Worm (Caenorhabditis elegans) whole organism, young adult: ENCODE data around the gene dpy-20.

ENCODE experiments used
- F10E7.11 ChIP-seq: sonication (generic microtip); optimal IDR thresholded peaks from 2 replicates; lab custom pipeline; 2017; ENCODE audit warnings: mild to moderate bottlenecking, missing genetic modification characterization, moderate library complexity, missing compliant biosample characterization
- F37B4.10 ChIP-seq: fragments of 200-800 bp; sonication (Bioruptor generic); IDR thresholded peaks from 2 replicates; pipeline ENCODE4 v1.3.6; 2022; ENCODE audit warnings: missing genetic modification characterization, missing compliant biosample characterization
- F57A8.1 ChIP-seq: fragments of 200-800 bp; sonication (Bioruptor generic); optimal IDR thresholded peaks from 2 replicates; lab custom pipeline; 2018; ENCODE audit warnings: mild to moderate bottlenecking, missing genetic modification characterization, moderate library complexity, missing compliant biosample characterization
- K12H6.12 ChIP-seq: fragments of 200-800 bp; sonication (Bioruptor generic); optimal IDR thresholded peaks from 2 replicates; lab custom pipeline; 2018; ENCODE audit warnings: mild to moderate bottlenecking, missing genetic modification characterization, missing compliant biosample characterization
- Y56A3A.18 ChIP-seq: fragments of 200-800 bp; sonication (Bioruptor generic); IDR thresholded peaks from 2 replicates; pipeline ENCODE4 v1.3.6; 2022; ENCODE audit warnings: missing genetic modification reagents, missing genetic modification characterization, missing compliant biosample characterization
- Y79H2A.3 ChIP-seq: fragments of 200-800 bp; sonication (Bioruptor generic); conservative IDR thresholded peaks from 2 replicates; pipeline ENCODE4 v1.3.6; 2022; ENCODE audit warnings: missing genetic modification reagents, missing genetic modification characterization, missing compliant biosample characterization
- ZK185.1 ChIP-seq: sonication (generic microtip); optimal IDR thresholded peaks from 2 replicates; lab custom pipeline; 2016; ENCODE audit warnings: mild to moderate bottlenecking, missing genetic modification characterization, missing compliant biosample characterization; ENCODE audit not compliant: poor library complexity, severe bottlenecking
- aptf-2 ChIP-seq: fragments of 200-800 bp; sonication (Bioruptor generic); conservative IDR thresholded peaks from 2 replicates; pipeline ENCODE4 v1.3.6; 2022; ENCODE audit warnings: missing genetic modification reagents, missing genetic modification characterization, missing compliant biosample characterization
- atf-7 ChIP-seq: sonication (generic microtip); optimal IDR thresholded peaks from 2 replicates; lab custom pipeline; 2017; ENCODE audit warnings: mild to moderate bottlenecking, missing genetic modification characterization, missing compliant biosample characterization
- attf-3 ChIP-seq: fragments of 200-800 bp; sonication (Bioruptor generic); conservative IDR thresholded peaks from 2 replicates; pipeline ENCODE4 v1.3.6; 2022; ENCODE audit warnings: missing genetic modification reagents, missing genetic modification characterization, missing compliant biosample characterization
- attf-5 ChIP-seq: fragments of 200-800 bp; sonication (Bioruptor generic); optimal IDR thresholded peaks from 2 replicates; lab custom pipeline; 2018; ENCODE audit warnings: mild to moderate bottlenecking, missing genetic modification characterization, missing compliant biosample characterization
- bed-2 ChIP-seq: fragments of 200-800 bp; sonication (Bioruptor generic); IDR thresholded peaks from 2 replicates; pipeline ENCODE4 v1.3.6; 2022; ENCODE audit warnings: missing genetic modification reagents, missing genetic modification characterization, missing compliant biosample characterization
- cebp-1 ChIP-seq, 2 experiments: fragments of 200-800 bp in 1 of 2; sonication (Bioruptor generic) in 1 of 2; sonication (generic microtip) in 1 of 2; IDR thresholded peaks in 1 of 2; optimal IDR thresholded peaks in 1 of 2; 2 replicates each; pipeline versions ENCODE4 v1.3.6 to Lab custom; 2017 to 2022; ENCODE audit warnings: missing compliant biosample characterization in 2 of 2, missing genetic modification characterization in 2 of 2, mild to moderate bottlenecking in 1 of 2, missing genetic modification reagents in 1 of 2, moderate library complexity in 1 of 2
- ceh-100 ChIP-seq: fragments of 200-800 bp; sonication (Bioruptor generic); IDR thresholded peaks from 2 replicates; pipeline ENCODE4 v1.3.6; 2022; ENCODE audit warnings: missing genetic modification reagents, missing genetic modification characterization, missing compliant biosample characterization
- chd-7 ChIP-seq: sonication (generic microtip); optimal IDR thresholded peaks from 2 replicates; lab custom pipeline; 2016; ENCODE audit warnings: mild to moderate bottlenecking, missing genetic modification characterization, moderate library complexity, missing compliant biosample characterization
- dox-1 ChIP-seq: fragments of 200-800 bp; sonication (Bioruptor generic); IDR thresholded peaks from 2 replicates; pipeline ENCODE4 v1.3.6; 2022; ENCODE audit warnings: missing genetic modification reagents, missing genetic modification characterization, missing compliant biosample characterization
- dpl-1 ChIP-seq: fragments of 150-350 bp; optimal IDR thresholded peaks from 2 replicates; lab custom pipeline; 2014; ENCODE audit warnings: missing biosample characterization, missing genetic modification reagents, missing genetic modification characterization
- egl-44 ChIP-seq: fragments of 200-800 bp; sonication (Bioruptor generic); IDR thresholded peaks from 2 replicates; pipeline ENCODE4 v1.3.6; 2022; ENCODE audit warnings: missing genetic modification reagents, missing genetic modification characterization, missing compliant biosample characterization
- hmg-1.2 ChIP-seq: fragments of 200-800 bp; sonication (Bioruptor generic); IDR thresholded peaks from 2 replicates; pipeline ENCODE4 v1.3.6; 2022; ENCODE audit warnings: missing genetic modification reagents, missing genetic modification characterization, missing compliant biosample characterization
- hmg-20 ChIP-seq: fragments of 200-800 bp; sonication (Bioruptor generic); IDR thresholded peaks from 2 replicates; pipeline ENCODE4 v1.3.6; 2022; ENCODE audit warnings: missing genetic modification reagents, missing genetic modification characterization, missing compliant biosample characterization
- let-526 ChIP-seq: fragments of 200-800 bp; sonication (Bioruptor generic); IDR thresholded peaks from 2 replicates; pipeline ENCODE4 v1.3.6; 2022; ENCODE audit warnings: missing genetic modification reagents, missing genetic modification characterization, missing compliant biosample characterization
- lin-35 ChIP-seq, 3 experiments: fragments of 150-350 bp in 2 of 3; sonication (generic microtip) in 1 of 3; optimal IDR thresholded peaks; 2 replicates each; lab custom pipeline; 2014 to 2018; ENCODE audit warnings: missing biosample characterization in 3 of 3, missing genetic modification characterization in 3 of 3, missing genetic modification reagents in 3 of 3
- lin-40 ChIP-seq: sonication (generic microtip); optimal IDR thresholded peaks from 2 replicates; lab custom pipeline; 2016; ENCODE audit warnings: missing genetic modification characterization, mild to moderate bottlenecking, missing compliant biosample characterization, missing genotype, missing genetic modification reagents
- lin-54 ChIP-seq: fragments of 200-800 bp; sonication (Bioruptor generic); optimal IDR thresholded peaks from 2 replicates; lab custom pipeline; 2018; ENCODE audit warnings: mild to moderate bottlenecking, missing genetic modification characterization, missing compliant biosample characterization
- lir-1 ChIP-seq: fragments of 200-800 bp; sonication (Bioruptor generic); conservative IDR thresholded peaks from 2 replicates; pipeline ENCODE4 v1.3.6; 2022; ENCODE audit warnings: missing genetic modification reagents, missing genetic modification characterization, missing compliant biosample characterization
- lsl-1 ChIP-seq: fragments of 200-800 bp; sonication (Bioruptor generic); optimal IDR thresholded peaks from 2 replicates; lab custom pipeline; 2018; ENCODE audit warnings: mild to moderate bottlenecking, missing genetic modification characterization, moderate library complexity, missing compliant biosample characterization
- madf-3 ChIP-seq: fragments of 200-800 bp; sonication (Bioruptor generic); IDR thresholded peaks from 2 replicates; pipeline ENCODE4 v1.3.6; 2022; ENCODE audit warnings: missing genetic modification reagents, missing genetic modification characterization, missing compliant biosample characterization
- mcd-1 ChIP-seq: fragments of 200-800 bp; sonication (Bioruptor generic); IDR thresholded peaks from 2 replicates; pipeline ENCODE4 v1.3.6; 2022; ENCODE audit warnings: missing genetic modification reagents, missing genetic modification characterization, missing compliant biosample characterization
- mel-28 ChIP-seq: sonication (generic microtip); optimal IDR thresholded peaks from 2 replicates; lab custom pipeline; 2016; ENCODE audit warnings: borderline replicate concordance, mild to moderate bottlenecking, missing genetic modification characterization, missing compliant biosample characterization
- mxl-1 ChIP-seq: sonication (generic microtip); optimal IDR thresholded peaks from 2 replicates; lab custom pipeline; 2016; ENCODE audit warnings: missing genetic modification characterization, missing compliant biosample characterization
- nfya-1 ChIP-seq: sonication (generic microtip); optimal IDR thresholded peaks from 2 replicates; lab custom pipeline; 2017; ENCODE audit warnings: antibody characterized with exemption, missing compliant biosample characterization, missing genetic modification characterization, borderline replicate concordance; ENCODE audit not compliant: insufficient read depth
- nfya-2 ChIP-seq: fragments of 200-800 bp; sonication (Bioruptor generic); IDR thresholded peaks from 2 replicates; pipeline ENCODE4 v1.3.6; 2022; ENCODE audit warnings: missing genetic modification reagents, missing genetic modification characterization, missing compliant biosample characterization
- nfyb-1 ChIP-seq: fragments of 200-800 bp; sonication (Bioruptor generic); IDR thresholded peaks from 2 replicates; pipeline ENCODE4 v1.3.6; 2022; ENCODE audit warnings: missing genetic modification reagents, missing genetic modification characterization, missing compliant biosample characterization
- nhr-80 ChIP-seq: sonication (generic microtip); optimal IDR thresholded peaks from 2 replicates; lab custom pipeline; 2016; ENCODE audit warnings: missing genetic modification characterization, missing compliant biosample characterization
- nhr-90 ChIP-seq: sonication (generic microtip); optimal IDR thresholded peaks from 2 replicates; lab custom pipeline; 2016; ENCODE audit warnings: missing genotype, mild to moderate bottlenecking, missing genetic modification characterization, missing compliant biosample characterization
- rcor-1 ChIP-seq: fragments of 200-800 bp; sonication (Bioruptor generic); IDR thresholded peaks from 2 replicates; pipeline ENCODE4 v1.3.6; 2022; ENCODE audit warnings: missing genetic modification reagents, missing genetic modification characterization, missing compliant biosample characterization
- rec-8 ChIP-seq, 2 experiments: sonication (generic microtip); optimal IDR thresholded peaks; 2 replicates each; lab custom pipeline; 2016; ENCODE audit warnings: mild to moderate bottlenecking in 2 of 2, missing genetic modification characterization in 2 of 2, missing genetic modification reagents in 2 of 2, missing genotype in 2 of 2, missing biosample characterization in 1 of 2, missing compliant biosample characterization in 1 of 2, moderate library complexity in 1 of 2
- rpc-1 ChIP-seq, 2 experiments: fragments of 150-350 bp in 1 of 2; sonication (generic microtip) in 1 of 2; optimal IDR thresholded peaks; 2 replicates each; lab custom pipeline; 2014 to 2018; ENCODE audit warnings: missing biosample characterization in 1 of 2, missing genetic modification characterization in 1 of 2, missing genetic modification reagents in 1 of 2, missing genotype in 1 of 2
- sea-2 ChIP-seq: fragments of 200-800 bp; sonication (Bioruptor generic); IDR thresholded peaks from 2 replicates; pipeline ENCODE4 v1.3.6; 2022; ENCODE audit warnings: missing genetic modification characterization, missing compliant biosample characterization
- snpc-1.1 ChIP-seq: sonication (generic microtip); optimal IDR thresholded peaks from 2 replicates; lab custom pipeline; 2017; ENCODE audit warnings: missing genetic modification characterization, mild to moderate bottlenecking, missing compliant biosample characterization, antibody characterized with exemption, moderate library complexity, missing genotype, missing genetic modification reagents; ENCODE audit not compliant: insufficient read depth
- tbp1 ChIP-seq: fragments of 200-800 bp; sonication (Bioruptor generic); optimal IDR thresholded peaks from 2 replicates; lab custom pipeline; 2018; ENCODE audit warnings: mild to moderate bottlenecking, missing genetic modification characterization, missing compliant biosample characterization
- tbx-9 ChIP-seq: sonication (generic microtip); optimal IDR thresholded peaks from 2 replicates; lab custom pipeline; 2016; ENCODE audit warnings: borderline replicate concordance, missing genetic modification characterization, inconsistent platforms, missing compliant biosample characterization
- zfh-2 ChIP-seq: fragments of 200-800 bp; sonication (Bioruptor generic); conservative IDR thresholded peaks from 2 replicates; pipeline ENCODE4 v1.3.6; 2022; ENCODE audit warnings: missing genetic modification reagents, missing genetic modification characterization, missing compliant biosample characterization
- ztf-22 ChIP-seq: fragments of 200-800 bp; sonication (Bioruptor generic); optimal IDR thresholded peaks from 2 replicates; lab custom pipeline; 2018; ENCODE audit warnings: mild to moderate bottlenecking, missing genetic modification characterization, moderate library complexity, missing compliant biosample characterization
- ztf-26 ChIP-seq: sonication (generic microtip); optimal IDR thresholded peaks from 2 replicates; lab custom pipeline; 2017; ENCODE audit warnings: missing genetic modification characterization, missing compliant biosample characterization

dpy-20 gene

DNA sequence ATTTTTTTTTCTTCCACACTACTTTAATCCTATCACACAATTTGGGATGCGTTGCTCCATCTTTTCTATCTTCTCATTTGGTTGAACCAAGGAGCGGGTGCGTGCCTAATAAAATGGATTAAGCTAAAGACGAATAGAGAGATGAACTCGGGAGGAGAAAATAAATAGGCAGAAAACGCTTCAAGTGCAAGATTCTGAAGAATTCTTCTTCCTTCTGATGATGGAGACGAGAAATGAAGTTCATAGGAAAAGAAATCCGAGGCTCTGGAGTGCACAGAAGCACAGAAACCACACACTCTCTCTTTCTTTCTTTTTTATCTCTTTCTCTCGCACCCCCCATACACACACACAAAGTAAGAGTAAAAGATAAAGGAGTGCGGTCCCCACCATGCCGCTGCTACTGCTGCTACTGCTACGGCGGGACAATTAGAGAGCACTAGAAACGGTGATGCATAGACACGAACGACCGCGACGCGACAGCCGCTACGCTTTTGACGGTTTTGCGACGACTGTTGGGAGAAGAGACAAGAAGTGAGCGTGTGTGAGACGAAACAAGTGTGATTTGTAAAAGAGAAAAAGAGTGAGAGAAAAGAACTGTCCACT is 8.5 kb downstream of the dpy-20 start:
- TF ChIP-seq dox-1 (GFP tag; lab: Robert Waterston, UW) (peak; percentile 83), hmg-1.2 (GFP tag; lab: Robert Waterston, UW) (peak; percentile 90), mxl-1 (tag; lab: Kevin White, UChicago) (no peak), nfya-2 (no peak), cebp-1 (GFP tag; IDR thresholded peaks at IDR 0.05; lab: Robert Waterston, UW) (no peak), cebp-1 (tag; optimal IDR thresholded peaks at IDR 0.05; lab: Kevin White, UChicago) (peak; percentile 72), attf-3 (GFP tag; lab: Robert Waterston, UW) (no peak), F57A8.1 (GFP tag; lab: Kevin White, UChicago) (no peak), nhr-80 (peak; percentile 98), lin-35 (GFP tag; optimal IDR thresholded peaks at IDR 0.05; lab: Kevin White, UChicago) (peak in 1 of 3 experiments; percentile 46), lin-40 (tag; lab: Kevin White, UChicago) (peak; percentile 58), mcd-1 (GFP tag; lab: Robert Waterston, UW) (peak; percentile 66), tbp1 (GFP tag; lab: Kevin White, UChicago) (peak; percentile 50), sea-2 (GFP tag; lab: Robert Waterston, UW) (no peak), nhr-90 (tag; lab: Kevin White, UChicago) (peak; percentile 69), ztf-26 (tag; lab: Kevin White, UChicago) (peak; percentile 55), F10E7.11 (tag; lab: Kevin White, UChicago) (no peak), rcor-1 (GFP tag; lab: Robert Waterston, UW) (0 out of 2 replicates have a peak, but pooled peaks have one; percentile 23), let-526 (GFP tag; lab: Robert Waterston, UW) (no peak), chd-7 (tag; lab: Kevin White, UChicago) (peak; percentile 62), nfya-1 (tag; lab: Kevin White, UChicago) (no peak), ZK185.1 (tag; lab: Kevin White, UChicago) (peak; percentile 53), mel-28 (no peak), atf-7 (tag; lab: Kevin White, UChicago) (peak; percentile 48), rec-8 (tag; optimal IDR thresholded peaks at IDR 0.05; lab: Kevin White, UChicago) (no peak), dpl-1 (GFP tag; lab: Kevin White, UChicago) (no peak), hmg-20 (no peak), zfh-2 (peak; percentile 89), attf-5 (peak; percentile 92), tbx-9 (tag; lab: Kevin White, UChicago) (no peak), bed-2 (GFP tag; lab: Robert Waterston, UW) (no peak), madf-3 (GFP tag; lab: Robert Waterston, UW) (peak; percentile 83), ceh-100 (GFP tag; lab: Robert Waterston, UW) (no peak), lsl-1 (GFP tag; lab: Kevin White, UChicago) (no peak), aptf-2 (GFP tag; lab: Robert Waterston, UW) (no peak), K12H6.12 (tag; lab: Kevin White, UChicago) (peak; percentile 66), Y79H2A.3 (GFP tag; lab: Robert Waterston, UW) (no peak), ztf-22 (GFP tag; lab: Kevin White, UChicago) (peak; percentile 79), lir-1 (GFP tag; lab: Robert Waterston, UW) (no peak), Y56A3A.18 (GFP tag; lab: Robert Waterston, UW) (peak; percentile 45; the same call in 1 of the 2 replicates), F37B4.10 (GFP tag; lab: Robert Waterston, UW) (no peak), rpc-1 (optimal IDR thresholded peaks at IDR 0.05; lab: Kevin White, UChicago) (no peak), rpc-1 (tag; optimal IDR thresholded peaks at IDR 0.05; lab: Kevin White, UChicago) (no peak), nfyb-1 (GFP tag; lab: Robert Waterston, UW) (peak; percentile 49; the same call in 1 of the 2 replicates), lin-54 (GFP tag; lab: Kevin White, UChicago) (peak; percentile 34), snpc-1.1 (tag; lab: Kevin White, UChicago) (no peak), egl-44 (0 out of 2 replicates have a peak, but pooled peaks have one; percentile 21)
